Fruit fly (Drosophila melanogaster) S2 (cell line): ENCODE results near the gene CG7352.

ENCODE experiments used
- CG8478 ChIP-seq: fragments of >200 bp; optimal IDR thresholded peaks from 2 replicates; lab custom pipeline; 2018
- CTCF ChIP-seq, 2 experiments: fragments of >200 bp; optimal IDR thresholded peaks; 2 replicates each; lab custom pipeline; 2018

Gene CG7352

DNA sequence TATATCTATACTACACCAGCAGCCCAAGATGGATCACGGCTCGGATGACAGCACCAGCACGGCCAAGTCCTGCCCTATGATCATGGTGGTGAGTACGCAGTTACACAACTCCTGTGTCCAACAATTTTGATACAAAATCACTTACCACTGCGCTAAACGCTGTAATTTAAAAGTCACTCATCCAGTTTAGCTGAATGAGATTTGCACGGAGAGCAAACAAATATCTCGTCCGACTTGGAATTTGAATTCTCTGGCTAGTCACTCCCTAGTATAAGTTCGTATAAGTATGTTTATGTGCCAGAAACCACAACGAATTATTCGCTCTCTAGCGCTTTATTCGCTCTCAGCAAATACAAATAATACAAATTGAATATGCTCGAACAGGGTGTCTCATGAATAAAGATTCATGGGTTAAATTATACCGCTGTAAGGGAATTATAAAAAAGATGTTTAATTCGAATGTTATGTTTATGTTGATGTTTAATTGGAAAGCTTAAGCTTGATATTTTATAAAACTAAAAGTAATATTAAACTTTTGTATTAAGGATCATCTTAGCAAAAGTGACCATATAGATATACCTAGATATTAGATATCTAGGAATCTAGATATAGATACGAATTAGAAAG, 29.6 kb upstream of the CG7352 start:
- TF ChIP-seq CG8478 = no peak
- TF ChIP-seq CTCF (optimal IDR thresholded peaks at IDR 0.05; lab: Kevin White, UChicago) = no peak

DNA sequence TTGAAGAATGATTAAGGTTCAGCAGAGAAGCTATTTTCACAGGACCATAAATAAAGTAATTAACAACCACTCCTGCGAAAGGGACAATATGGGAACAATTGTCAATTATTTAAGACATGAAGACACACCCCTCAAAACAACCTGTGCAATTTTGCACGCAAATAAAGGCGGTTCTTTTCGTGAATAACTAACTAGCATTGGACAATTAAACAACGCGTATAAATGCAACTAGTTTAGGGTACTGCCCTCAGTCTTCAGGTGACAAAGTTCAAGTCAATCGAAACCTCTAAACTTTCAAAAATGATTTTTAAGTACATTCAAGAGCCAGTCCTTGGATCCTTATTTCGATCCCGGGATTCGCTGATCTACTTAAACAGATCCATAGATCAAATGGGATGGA, 25.9 kb upstream of the CG7352 start, which contains the start of gene Or85a:
Or85a (plus strand) TSS at position 301 of the 400 bp plus-strand sequence.
- TF ChIP-seq CTCF (optimal IDR thresholded peaks at IDR 0.05; lab: Kevin White, UChicago) = no peak
- no peak for TF ChIP-seq CG8478

DNA sequence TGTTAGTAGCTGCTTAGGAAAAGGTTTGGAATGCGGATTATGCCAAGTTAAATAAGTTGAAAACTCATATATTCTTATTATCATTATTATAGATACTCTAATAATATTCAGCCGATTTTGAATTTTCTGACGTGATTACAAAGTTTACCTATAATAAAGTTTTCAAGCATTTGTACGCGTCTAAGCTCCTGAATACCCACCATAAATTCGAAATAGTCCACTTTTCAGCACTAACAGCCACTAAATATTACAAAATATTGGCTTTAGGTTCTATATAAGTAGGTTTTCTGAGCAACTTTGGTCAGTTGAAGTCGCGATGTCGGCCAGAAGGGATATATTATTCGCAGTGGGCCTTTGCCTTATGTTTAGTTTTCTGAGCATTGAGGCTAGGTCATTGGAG, 23.4 kb upstream of the CG7352 start, which contains the start of gene CG7443:
CG7443 (plus strand) TSS at position 301 of the 400 bp plus-strand sequence.
- no peak for TF ChIP-seq CG8478
- no peak for TF ChIP-seq CTCF (optimal IDR thresholded peaks at IDR 0.05; lab: Kevin White, UChicago)

DNA sequence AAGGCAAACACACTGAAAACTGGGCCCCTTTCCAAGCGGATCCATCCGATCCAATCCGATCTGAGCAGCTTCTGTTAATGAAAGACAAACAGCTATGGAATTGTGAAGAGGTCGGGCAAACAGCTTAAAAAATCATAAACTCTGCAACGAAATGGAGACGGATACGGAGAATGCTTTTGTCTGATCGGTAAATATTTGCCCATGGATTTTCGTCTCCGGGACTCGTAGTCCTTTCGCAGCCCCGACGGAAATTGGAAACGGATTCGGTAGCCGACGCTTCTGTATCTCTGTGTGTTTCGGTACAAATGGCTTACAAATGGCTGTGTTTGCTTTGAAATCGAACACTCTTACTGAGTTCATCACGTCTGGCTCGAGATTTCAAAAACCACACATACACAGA, 20.5 kb upstream of the CG7352 start:
- TF ChIP-seq CTCF (optimal IDR thresholded peaks at IDR 0.05; lab: Kevin White, UChicago) = no peak
- no peak for TF ChIP-seq CG8478

DNA sequence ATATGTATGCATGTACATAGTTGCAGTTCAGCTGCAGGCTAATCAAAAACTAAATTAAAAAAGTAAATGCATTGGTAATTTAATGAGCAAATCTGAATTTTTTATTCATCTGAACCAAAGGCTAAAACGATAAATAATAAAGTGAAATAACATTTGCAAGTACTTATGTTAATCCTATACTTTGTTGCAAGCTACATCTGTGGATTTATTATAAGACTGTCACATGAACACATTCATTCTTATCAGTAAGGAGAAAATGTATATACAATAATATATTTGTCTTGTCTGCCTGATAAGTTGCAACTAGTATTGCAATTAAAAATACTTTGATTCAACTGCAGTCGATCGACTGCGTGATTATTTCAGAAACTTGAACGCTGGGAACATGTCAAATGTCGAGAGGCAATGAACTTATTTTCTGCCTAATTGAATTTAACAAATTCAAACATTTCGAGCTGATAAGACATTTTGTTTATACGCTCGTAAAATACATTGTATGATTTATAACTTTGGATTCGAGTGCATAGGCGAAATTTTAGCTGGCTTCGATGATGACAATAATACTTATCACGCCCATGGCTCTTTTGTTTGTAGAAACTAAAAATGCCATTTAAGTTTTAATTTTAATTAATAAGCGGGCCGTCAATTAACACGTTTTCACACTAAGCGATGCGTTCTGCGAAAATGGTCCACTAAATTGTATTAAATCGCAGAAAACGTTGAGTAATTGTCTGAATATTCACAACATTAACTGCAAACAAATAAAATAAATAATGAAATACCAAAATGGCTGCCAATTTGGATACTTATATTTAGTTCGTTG, 19.2 kb upstream of the CG7352 start:
- TF ChIP-seq CG8478 (no peak), CTCF (optimal IDR thresholded peaks at IDR 0.05; lab: Kevin White, UChicago) (no peak)

DNA sequence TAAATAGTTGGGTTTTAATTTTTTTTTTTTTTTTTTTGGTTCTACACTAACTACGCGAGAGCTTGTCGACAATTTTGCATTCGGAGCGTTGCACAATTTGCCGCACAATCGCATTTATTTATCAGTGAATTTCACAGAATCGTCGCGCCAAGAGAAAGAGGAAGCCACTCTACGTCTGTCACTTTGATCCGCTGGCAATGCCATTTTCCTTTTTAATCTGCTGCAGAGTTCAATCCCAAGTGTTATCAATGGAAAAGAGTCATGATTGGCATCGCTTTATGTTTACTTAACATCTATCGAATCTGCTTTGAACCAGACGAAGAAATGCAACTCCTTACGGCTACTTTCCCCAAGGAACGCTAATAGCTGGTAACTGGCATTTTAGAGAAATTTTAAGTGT, 17.8 kb upstream of the CG7352 start:
- TF ChIP-seq CG8478 (no peak), CTCF (optimal IDR thresholded peaks at IDR 0.05; lab: Kevin White, UChicago) (no peak)

DNA sequence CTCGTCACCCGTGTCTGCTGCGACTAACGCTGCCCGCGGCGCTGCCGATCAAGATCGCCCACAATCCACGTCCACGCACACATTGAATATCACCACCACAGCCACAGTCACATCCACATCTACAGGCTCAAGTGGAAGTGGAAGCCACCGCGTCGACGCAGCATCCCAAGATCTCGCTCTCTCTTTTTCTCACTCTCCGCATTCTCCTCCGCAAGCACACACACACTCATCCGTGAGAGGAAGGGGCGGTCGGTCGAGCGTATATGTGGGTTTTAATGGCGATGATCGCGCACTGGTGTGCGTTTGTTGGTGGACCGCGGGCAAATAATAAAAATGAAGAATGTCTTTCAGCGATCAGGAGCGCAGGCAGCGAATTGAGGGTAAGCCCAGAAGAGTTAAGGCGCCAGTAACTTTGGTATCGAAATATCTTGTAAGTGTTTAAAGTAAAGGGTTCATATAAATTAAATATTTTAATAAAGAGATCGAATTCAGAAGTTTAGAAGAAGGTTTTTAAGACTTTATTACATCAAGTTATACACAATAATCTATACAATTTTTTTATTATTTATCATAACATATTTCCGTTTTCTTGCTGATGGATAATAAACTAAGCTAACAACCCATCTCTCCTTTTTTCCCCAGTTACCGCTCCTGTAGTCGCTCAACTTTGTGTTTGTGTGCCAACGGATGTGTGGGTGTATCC, 13.5 kb upstream of the CG7352 start, which contains the start of gene Poxm:
Poxm (minus strand) TSS at position 25 of the 703 bp plus-strand sequence.
- TF ChIP-seq CG8478 (no peak), CTCF (optimal IDR thresholded peaks at IDR 0.05; lab: Kevin White, UChicago) (no peak)

DNA sequence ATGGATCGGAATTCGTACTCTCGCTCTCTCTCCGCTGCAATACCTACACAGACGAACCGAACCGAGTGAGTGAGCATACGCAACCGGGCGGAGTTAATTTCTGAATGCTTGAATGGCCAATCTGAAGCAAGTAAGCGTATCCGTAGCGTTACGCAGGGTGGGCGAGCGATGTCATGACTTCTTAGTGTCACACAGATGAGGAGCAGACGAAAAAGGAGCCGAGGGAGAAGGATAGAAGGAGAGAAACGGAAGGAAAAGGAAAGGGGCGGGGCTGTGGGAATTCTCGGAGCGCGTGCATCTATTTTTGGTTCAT, 13.0 kb upstream of the CG7352 start:
- TF ChIP-seq CG8478 (no peak), CTCF (optimal IDR thresholded peaks at IDR 0.05; lab: Kevin White, UChicago) (no peak)

DNA sequence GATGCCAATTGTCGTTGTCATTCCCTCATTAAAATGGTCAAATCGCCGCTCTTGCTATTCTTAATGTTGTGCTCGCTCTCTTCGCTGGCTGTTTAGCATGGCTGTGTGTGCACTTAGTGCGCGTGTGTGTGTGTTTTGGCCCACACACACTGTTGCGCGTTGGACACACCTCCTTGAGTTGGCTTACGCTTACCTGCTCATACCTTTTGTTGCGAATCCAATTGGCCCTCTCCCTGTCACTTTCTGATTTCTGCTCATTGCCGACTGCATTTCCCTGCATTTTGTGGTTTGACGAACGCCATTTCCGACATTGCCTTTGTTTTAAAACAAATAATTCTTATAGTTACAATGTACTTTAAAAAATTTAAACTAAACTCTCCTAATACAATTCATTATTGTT, 12.4 kb upstream of the CG7352 start:
- TF ChIP-seq CTCF (optimal IDR thresholded peaks at IDR 0.05; lab: Kevin White, UChicago) = no peak
- TF ChIP-seq CG8478 = no peak

DNA sequence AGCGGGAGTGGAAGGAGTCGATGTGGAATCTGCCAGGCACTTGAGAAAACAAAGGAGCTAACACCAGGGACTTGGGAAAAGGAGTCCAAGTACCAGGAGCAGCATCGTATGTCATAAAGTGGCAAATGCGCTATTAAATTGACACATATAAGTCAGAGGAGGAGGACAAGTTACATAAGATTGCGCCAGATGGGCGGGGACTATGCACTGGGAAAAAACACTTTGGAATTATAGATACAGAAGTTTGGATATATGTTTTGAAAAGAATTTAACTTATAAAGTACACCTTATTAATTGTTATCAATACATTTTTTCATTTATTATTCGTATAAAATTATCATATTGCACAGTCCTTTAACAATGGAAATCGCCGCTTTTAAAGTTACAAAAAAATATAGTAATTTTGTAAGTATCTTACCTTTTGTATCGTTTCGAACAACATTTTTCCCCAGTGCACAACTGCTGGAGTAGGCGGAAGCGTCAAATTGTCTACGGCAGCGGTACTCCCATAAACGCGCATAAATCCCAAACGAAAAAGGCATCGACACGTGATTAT, 11.3 kb upstream of the CG7352 start:
- TF ChIP-seq CG8478 = no peak
- TF ChIP-seq CTCF (optimal IDR thresholded peaks at IDR 0.05; lab: Kevin White, UChicago) = no peak

DNA sequence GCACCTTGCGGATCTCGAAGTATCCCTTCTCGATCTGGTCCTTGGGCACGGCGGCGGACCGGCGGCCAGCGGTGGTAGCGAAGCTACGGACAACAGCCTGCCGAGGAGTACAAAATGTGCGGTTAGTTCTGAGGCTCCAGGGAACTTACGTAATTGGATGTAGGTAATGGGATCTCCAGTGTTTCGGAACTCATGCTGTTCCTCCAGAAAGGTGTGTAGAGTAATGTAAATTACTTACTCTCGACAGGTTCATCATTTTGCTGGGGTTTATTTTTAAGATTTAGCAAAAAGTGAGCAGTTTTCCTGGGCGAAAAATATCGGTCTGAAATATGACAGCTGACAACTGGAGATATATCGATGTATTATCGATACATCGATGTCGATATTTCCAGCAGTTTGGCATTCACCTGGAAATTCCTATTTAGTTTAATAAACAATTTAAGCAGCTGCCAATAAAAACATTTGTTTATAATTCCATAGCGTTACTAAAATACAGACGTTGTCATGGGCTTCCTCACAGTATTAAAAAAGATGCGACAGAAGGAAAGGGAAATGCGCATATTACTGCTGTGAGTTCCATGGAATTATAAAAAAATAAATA, 6.6 kb upstream of the CG7352 start, which contains the start of the genes COX7A and Arl2:
COX7A (minus strand) TSS at position 369 of the 601 bp plus-strand sequence.
Arl2 (plus strand) TSS at position 426 of the 601 bp plus-strand sequence.
- TF ChIP-seq CG8478 (no peak), CTCF (optimal IDR thresholded peaks at IDR 0.05; lab: Kevin White, UChicago) (peak in 1 of 2 experiments; percentile 16)

DNA sequence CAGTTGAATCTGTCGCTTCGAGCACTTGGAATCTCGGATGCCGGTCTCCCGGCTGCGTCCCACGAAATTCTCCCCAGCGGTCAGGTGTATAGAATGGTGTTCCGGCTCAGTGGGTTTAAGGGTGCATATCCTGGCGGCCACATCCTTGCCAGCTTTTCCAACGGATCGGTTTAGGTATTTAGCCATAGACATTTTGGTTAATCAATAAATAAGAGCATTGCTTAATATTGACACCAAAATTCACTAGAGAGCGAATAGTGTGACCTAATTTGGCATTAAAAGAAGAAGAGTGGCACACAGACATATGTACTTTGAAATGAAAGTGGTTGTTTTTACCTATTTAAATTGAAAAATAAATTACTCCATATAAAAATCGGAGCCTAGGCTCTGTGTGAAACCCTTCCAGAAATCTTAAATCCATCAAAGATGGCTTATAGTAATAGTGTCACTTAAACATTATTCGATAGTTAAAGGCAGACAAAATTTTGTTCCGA, 4.1 kb upstream of the CG7352 start, which contains the start of the genes PNKP and COX7AL:
PNKP (minus strand) TSS at position 266 of the 494 bp plus-strand sequence.
COX7AL (plus strand) TSS at position 419 of the 494 bp plus-strand sequence.
- no peak for TF ChIP-seq CG8478
- no peak for TF ChIP-seq CTCF (optimal IDR thresholded peaks at IDR 0.05; lab: Kevin White, UChicago)

DNA sequence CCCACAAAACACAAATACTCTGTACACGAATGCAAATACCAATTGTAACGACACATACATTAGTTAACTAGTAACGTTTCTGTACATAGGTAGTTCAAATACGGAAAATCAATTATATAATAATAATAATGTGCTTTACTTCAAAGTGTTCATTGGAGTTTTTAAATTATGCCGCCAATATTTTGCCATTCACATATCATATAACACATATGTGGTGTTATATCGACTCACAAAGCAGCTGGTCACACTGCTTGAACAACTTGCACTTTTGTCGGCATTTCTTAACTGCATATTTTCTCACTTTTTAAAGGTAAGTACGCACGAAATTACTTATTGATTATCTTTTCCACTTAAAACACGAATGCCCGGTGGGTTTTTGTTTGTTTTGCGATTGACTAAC, 3.2 kb upstream of the CG7352 start, which contains the start of gene DppIII:
DppIII (plus strand) TSS at position 227 of the 400 bp plus-strand sequence.
- no peak for TF ChIP-seq CG8478

DNA sequence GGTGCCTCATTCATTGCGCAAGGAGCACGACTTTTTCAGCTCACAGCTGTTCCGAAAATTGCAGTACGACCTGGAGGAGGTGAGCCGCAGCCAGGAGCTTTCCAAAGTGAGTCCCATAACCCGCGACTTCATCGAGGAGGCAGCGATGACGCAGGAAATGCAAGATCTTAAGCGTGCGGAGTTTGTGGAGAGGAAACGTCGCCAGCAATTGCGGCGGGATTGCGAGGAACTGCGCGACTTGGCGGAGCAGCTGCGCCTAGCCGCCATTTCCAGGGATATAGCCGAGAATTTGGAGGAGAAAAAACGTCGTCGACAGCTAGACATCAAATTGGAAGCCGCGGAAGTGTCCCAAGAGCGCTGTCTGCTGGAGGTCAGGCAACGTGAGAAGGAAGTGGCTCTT, 456 bp downstream of the CG7352 start:
- TF ChIP-seq CG8478 (no peak), CTCF (optimal IDR thresholded peaks at IDR 0.05; lab: Kevin White, UChicago) (no peak)

DNA sequence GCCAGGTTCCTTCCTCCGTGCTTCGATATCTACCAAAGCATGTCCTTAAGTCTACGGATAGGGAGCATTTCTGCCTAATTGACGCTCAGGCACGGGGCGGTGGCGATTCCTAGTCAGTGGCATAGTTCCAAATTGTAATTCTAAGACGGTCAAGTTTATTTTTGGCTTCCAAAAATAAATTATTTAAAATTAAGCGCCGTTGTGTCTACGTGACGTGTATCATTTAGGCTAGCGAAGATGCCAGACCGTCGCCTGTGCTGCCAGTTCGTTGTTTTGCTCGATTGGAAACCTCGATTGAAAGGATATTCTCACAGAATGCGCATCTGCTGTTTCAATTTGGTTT, 1.7 kb downstream of the CG7352 start:
- TF ChIP-seq CG8478 (no peak), CTCF (optimal IDR thresholded peaks at IDR 0.05; lab: Kevin White, UChicago) (no peak)
